Fruit fly (Drosophila melanogaster) whole organism, embryonic: ENCODE results near the gene spo.

Source experiments
- Adf1 ChIP-seq: fragments of 200-800 bp; sonication (Bioruptor generic); IDR thresholded peaks from 2 replicates; pipeline ENCODE4 v1.3.6; 2022; ENCODE audit warnings: missing biosample characterization, missing genetic modification characterization
- B-H2 ChIP-seq: fragments of 200-800 bp; sonication (Bioruptor generic); optimal IDR thresholded peaks from 2 replicates; lab custom pipeline; 2018; ENCODE audit warnings: missing biosample characterization, mild to moderate bottlenecking, missing genetic modification characterization
- CG10267 ChIP-seq: fragments of 200-800 bp; sonication (Bioruptor generic); optimal IDR thresholded peaks from 2 replicates; lab custom pipeline; 2018; ENCODE audit warnings: missing biosample characterization, mild to moderate bottlenecking, missing genetic modification characterization, moderate library complexity
- CG10321 ChIP-seq: fragments of 200-800 bp; sonication (Bioruptor generic); IDR thresholded peaks from 2 replicates; pipeline ENCODE4 v1.3.6; 2022; ENCODE audit warnings: missing biosample characterization, missing genetic modification characterization
- CG14441 ChIP-seq: fragments of 200-800 bp; sonication (Bioruptor generic); IDR thresholded peaks from 2 replicates; pipeline ENCODE4 v1.3.6; 2022; ENCODE audit warnings: missing biosample characterization, missing genetic modification characterization
- CG15696 ChIP-seq: fragments of 200-800 bp; sonication (Bioruptor generic); optimal IDR thresholded peaks from 2 replicates; lab custom pipeline; 2019; ENCODE audit warnings: missing biosample characterization, mild to moderate bottlenecking, missing genetic modification characterization, moderate library complexity
- CG1647 ChIP-seq: fragments of 200-800 bp; sonication (Bioruptor generic); optimal IDR thresholded peaks from 3 replicates; lab custom pipeline; 2016; ENCODE audit warnings: missing biosample characterization, missing genetic modification characterization
- CG17385 ChIP-seq: fragments of 200-800 bp; sonication (Bioruptor generic); optimal IDR thresholded peaks from 3 replicates; lab custom pipeline; 2018; ENCODE audit warnings: missing biosample characterization, mild to moderate bottlenecking, missing genetic modification characterization
- CG2199 ChIP-seq: fragments of 200-800 bp; sonication (Bioruptor generic); IDR thresholded peaks from 3 replicates; pipeline ENCODE4 v1.3.6; 2022; ENCODE audit warnings: missing biosample characterization, missing genetic modification characterization
- CG2678 ChIP-seq: fragments of 200-800 bp; sonication (Bioruptor generic); optimal IDR thresholded peaks from 3 replicates; lab custom pipeline; 2019; ENCODE audit warnings: missing biosample characterization, mild to moderate bottlenecking, missing genetic modification characterization, moderate library complexity
- CG30020 ChIP-seq: fragments of 200-800 bp; optimal IDR thresholded peaks from 2 replicates; lab custom pipeline; 2019; ENCODE audit warnings: missing biosample characterization, mild to moderate bottlenecking, missing genetic modification characterization, moderate library complexity
- CG3838 ChIP-seq: fragments of 200-800 bp; sonication (Bioruptor generic); optimal IDR thresholded peaks from 3 replicates; lab custom pipeline; 2016; ENCODE audit warnings: missing biosample characterization, missing genetic modification characterization
- CG4617 ChIP-seq: fragments of 200-800 bp; sonication (Bioruptor generic); optimal IDR thresholded peaks from 3 replicates; lab custom pipeline; 2016; ENCODE audit warnings: missing biosample characterization, missing genetic modification characterization, borderline replicate concordance
- CG5953 ChIP-seq: fragments of 200-800 bp; sonication (Bioruptor generic); IDR thresholded peaks from 2 replicates; pipeline ENCODE4 v1.3.6; 2022; ENCODE audit warnings: missing biosample characterization, missing genetic modification characterization
- CG6689 ChIP-seq: fragments of 200-800 bp; sonication (Bioruptor generic); IDR thresholded peaks from 2 replicates; pipeline ENCODE4 v1.3.6; 2022; ENCODE audit warnings: missing biosample characterization, missing genetic modification characterization
- CG7271 ChIP-seq: fragments of 200-800 bp; sonication (Bioruptor generic); optimal IDR thresholded peaks from 2 replicates; lab custom pipeline; 2018; ENCODE audit warnings: missing biosample characterization, mild to moderate bottlenecking, missing genetic modification characterization, moderate library complexity
- CG9437 ChIP-seq: fragments of 200-800 bp; sonication (Bioruptor generic); optimal IDR thresholded peaks from 2 replicates; lab custom pipeline; 2018; ENCODE audit warnings: missing biosample characterization, mild to moderate bottlenecking, missing genetic modification characterization
- Dip2 ChIP-seq: fragments of 200-800 bp; sonication (Bioruptor generic); IDR thresholded peaks from 2 replicates; pipeline ENCODE4 v1.3.6; 2022; ENCODE audit warnings: missing biosample characterization, missing genetic modification characterization
- Fer3 ChIP-seq: fragments of 200-800 bp; sonication (Bioruptor generic); optimal IDR thresholded peaks from 2 replicates; lab custom pipeline; 2018; ENCODE audit warnings: missing biosample characterization, mild to moderate bottlenecking, missing genetic modification characterization, moderate library complexity
- Hr3 ChIP-seq: fragments of 200-800 bp; sonication (Bioruptor generic); optimal IDR thresholded peaks from 3 replicates; lab custom pipeline; 2016; ENCODE audit warnings: missing biosample characterization, missing genetic modification characterization
- Hr39 ChIP-seq: fragments of >200 bp; optimal IDR thresholded peaks from 2 replicates; lab custom pipeline; 2017
- Myb ChIP-seq: fragments of 200-800 bp; sonication (Bioruptor generic); optimal IDR thresholded peaks from 2 replicates; lab custom pipeline; 2016; ENCODE audit warnings: missing biosample characterization, missing genetic modification characterization
- Ravus ChIP-seq: fragments of 200-800 bp; sonication (Bioruptor generic); IDR thresholded peaks from 2 replicates; pipeline ENCODE4 v1.3.6; 2022; ENCODE audit warnings: missing biosample characterization, missing genetic modification characterization
- Six4 ChIP-seq: fragments of 200-800 bp; sonication (Bioruptor generic); optimal IDR thresholded peaks from 2 replicates; lab custom pipeline; 2016; ENCODE audit warnings: missing biosample characterization, missing genetic modification characterization
- Sry-δ ChIP-seq: fragments of 200-800 bp; sonication (Bioruptor generic); optimal IDR thresholded peaks from 2 replicates; lab custom pipeline; 2016; ENCODE audit warnings: missing biosample characterization, missing genetic modification characterization
- ab ChIP-seq: fragments of 200-800 bp; sonication (Bioruptor generic); optimal IDR thresholded peaks from 2 replicates; lab custom pipeline; 2016; ENCODE audit warnings: missing biosample characterization, missing genetic modification characterization
- ac ChIP-seq: fragments of 200-800 bp; sonication (Bioruptor generic); optimal IDR thresholded peaks from 3 replicates; lab custom pipeline; 2017; ENCODE audit warnings: missing biosample characterization, mild to moderate bottlenecking, missing genetic modification characterization
- bowl ChIP-seq: fragments of 200-800 bp; sonication (Bioruptor generic); IDR thresholded peaks from 2 replicates; pipeline ENCODE4 v1.3.6; 2022; ENCODE audit warnings: missing biosample characterization, missing genetic modification characterization
- bsh ChIP-seq, 2 experiments: fragments of 200-800 bp; sonication (Bioruptor generic); optimal IDR thresholded peaks; 2 replicates each; lab custom pipeline; 2017 to 2018; ENCODE audit warnings: mild to moderate bottlenecking in 2 of 2, missing biosample characterization in 2 of 2, missing genetic modification characterization in 2 of 2, moderate library complexity in 1 of 2
- cad ChIP-seq: fragments of >200 bp; optimal IDR thresholded peaks from 2 replicates; lab custom pipeline; 2017; ENCODE audit warnings: missing biosample characterization, missing genetic modification characterization
- chinmo ChIP-seq: fragments of 200-800 bp; sonication (Bioruptor generic); IDR thresholded peaks from 4 replicates; pipeline ENCODE4 v1.3.6; 2022; ENCODE audit warnings: missing biosample characterization, missing genetic modification characterization; ENCODE audit not compliant: partially characterized antibody
- chm ChIP-seq: fragments of 200-800 bp; sonication (Bioruptor generic); IDR thresholded peaks from 2 replicates; pipeline ENCODE4 v1.3.6; 2022; ENCODE audit warnings: missing biosample characterization, missing genetic modification characterization
- crc ChIP-seq: fragments of 200-800 bp; sonication (Bioruptor generic); optimal IDR thresholded peaks from 2 replicates; lab custom pipeline; 2016; ENCODE audit warnings: missing biosample characterization, missing genetic modification characterization
- fd64A ChIP-seq: fragments of 200-800 bp; sonication (Bioruptor generic); optimal IDR thresholded peaks from 3 replicates; lab custom pipeline; 2018; ENCODE audit warnings: missing biosample characterization, mild to moderate bottlenecking, missing genetic modification characterization
- fu2 ChIP-seq: fragments of 200-800 bp; sonication (Bioruptor generic); optimal IDR thresholded peaks from 2 replicates; lab custom pipeline; 2016; ENCODE audit warnings: missing biosample characterization, missing genetic modification characterization
- kah ChIP-seq: fragments of 200-800 bp; sonication (Bioruptor generic); optimal IDR thresholded peaks from 2 replicates; lab custom pipeline; 2018; ENCODE audit warnings: missing biosample characterization, mild to moderate bottlenecking, missing genetic modification characterization
- lmd ChIP-seq: fragments of 200-800 bp; sonication (Bioruptor generic); IDR thresholded peaks from 2 replicates; pipeline ENCODE4 v1.3.6; 2022; ENCODE audit warnings: missing biosample characterization, missing genetic modification characterization
- mld ChIP-seq: fragments of 200-800 bp; sonication (Bioruptor generic); IDR thresholded peaks from 3 replicates; pipeline ENCODE4 v1.3.6; 2022; ENCODE audit warnings: missing biosample characterization, missing genetic modification characterization; ENCODE audit not compliant: partially characterized antibody
- oc ChIP-seq: fragments of 200-800 bp; sonication (Bioruptor generic); optimal IDR thresholded peaks from 2 replicates; lab custom pipeline; 2018; ENCODE audit warnings: missing biosample characterization, mild to moderate bottlenecking, missing genetic modification characterization, moderate library complexity
- onecut ChIP-seq: fragments of 200-800 bp; sonication (Bioruptor generic); IDR thresholded peaks from 2 replicates; pipeline ENCODE4 v1.3.6; 2022; ENCODE audit warnings: missing biosample characterization, missing genetic modification characterization
- pan ChIP-seq, 4 experiments: fragments of >200 bp in 3 of 4; fragments of 200-800 bp in 1 of 4; sonication (Bioruptor generic) in 1 of 4; optimal IDR thresholded peaks in 3 of 4; IDR thresholded peaks in 1 of 4; 2 replicates each; pipeline versions ENCODE4 v1.3.6 to Lab custom; 2017 to 2022; ENCODE audit warnings: missing biosample characterization in 2 of 4, missing genetic modification characterization in 2 of 4, mixed read lengths in 1 of 4
- pros ChIP-seq: fragments of 200-800 bp; sonication (Bioruptor generic); optimal IDR thresholded peaks from 3 replicates; lab custom pipeline; 2019; ENCODE audit warnings: missing biosample characterization, mild to moderate bottlenecking, missing genetic modification characterization, moderate library complexity
- ro ChIP-seq: fragments of 200-800 bp; sonication (Bioruptor generic); IDR thresholded peaks from 2 replicates; pipeline ENCODE4 v1.3.6; 2022; ENCODE audit warnings: missing biosample characterization, missing genetic modification characterization
- stc ChIP-seq: fragments of 200-800 bp; sonication (Bioruptor generic); IDR thresholded peaks from 2 replicates; pipeline ENCODE4 v1.3.6; 2022; ENCODE audit warnings: missing biosample characterization, missing genetic modification characterization
- tap ChIP-seq: fragments of 200-800 bp; optimal IDR thresholded peaks from 3 replicates; lab custom pipeline; 2019; ENCODE audit warnings: missing biosample characterization, mild to moderate bottlenecking, missing genetic modification characterization, moderate library complexity
- tio ChIP-seq: fragments of 200-800 bp; sonication (Bioruptor generic); optimal IDR thresholded peaks from 2 replicates; lab custom pipeline; 2017; ENCODE audit warnings: missing biosample characterization, missing genetic modification characterization, inconsistent platforms
- unc-4 ChIP-seq: fragments of 200-800 bp; sonication (Bioruptor generic); IDR thresholded peaks from 2 replicates; pipeline ENCODE4 v1.3.6; 2022; ENCODE audit warnings: missing biosample characterization, missing genetic modification characterization; ENCODE audit not compliant: partially characterized antibody
- vnd ChIP-seq: fragments of 200-800 bp; sonication (Bioruptor generic); IDR thresholded peaks from 3 replicates; pipeline ENCODE4 v1.3.6; 2022; ENCODE audit warnings: missing biosample characterization, missing genetic modification characterization; ENCODE audit not compliant: partially characterized antibody
- zen2 ChIP-seq: fragments of 200-800 bp; sonication (Bioruptor generic); IDR thresholded peaks from 3 replicates; pipeline ENCODE4 v1.3.6; 2022; ENCODE audit warnings: missing biosample characterization, missing genetic modification characterization; ENCODE audit not compliant: partially characterized antibody

The spo gene

DNA sequence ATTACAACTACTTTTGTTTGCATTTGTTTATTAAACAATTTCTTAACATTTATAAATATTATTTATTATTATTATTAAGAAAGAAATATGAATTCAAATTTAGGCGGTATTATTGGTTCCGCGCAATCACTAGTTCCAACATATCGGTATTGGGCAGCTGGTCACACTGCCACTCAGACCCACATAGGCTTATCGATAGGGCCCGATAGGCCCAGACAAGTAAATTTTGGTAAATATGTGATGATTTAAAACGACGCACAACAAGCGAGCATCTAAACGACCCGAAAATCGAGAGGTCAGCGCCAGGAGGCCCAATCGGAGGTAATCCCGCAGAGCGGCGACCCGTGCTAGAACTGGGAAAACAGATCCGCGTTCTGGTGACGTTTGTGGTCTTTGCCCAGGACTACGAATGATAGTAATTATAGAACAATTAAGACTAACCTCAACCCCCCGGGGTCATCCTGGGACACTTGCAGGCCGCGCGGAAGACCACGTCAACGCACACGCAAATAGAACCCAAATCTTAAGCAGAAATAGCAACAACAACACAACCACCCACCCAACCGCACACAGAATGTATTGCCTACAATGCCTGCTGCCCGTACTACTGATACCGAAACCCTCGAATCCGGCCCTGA is 27.2 kb downstream of the spo start, which contains the start of gene bc10 (continued):
- TF ChIP-seq CG5953 (GFP tag; lab: Robert Waterston, UW) (no peak), Six4 (GFP tag; lab: Kevin White, UChicago) (no peak), stc (GFP tag; lab: Robert Waterston, UW) (no peak), zen2 (GFP tag; lab: Robert Waterston, UW) (peak; percentile 54; the same call in 1 of the 3 replicates), ac (GFP tag; lab: Kevin White, UChicago) (no peak), fu2 (GFP tag; lab: Kevin White, UChicago) (no peak), CG14441 (GFP tag; lab: Robert Waterston, UW) (no peak), crc (no peak), Hr39 (no peak), mld (peak; percentile 63; the same call in 2 of the 3 replicates), chm (no peak), ro (GFP tag; lab: Robert Waterston, UW) (no peak), Hr3 (no peak), CG10267 (tag; lab: Kevin White, UChicago) (peak; percentile 10), CG15696 (tag; lab: Kevin White, UChicago) (no peak), chinmo (peak; percentile 47; the same call in 1 of the 4 replicates), Myb (GFP tag; lab: Kevin White, UChicago) (no peak), CG4617 (peak; percentile 75), oc (no peak), CG3838 (GFP tag; lab: Kevin White, UChicago) (no peak), CG30020 (no peak), CG17385 (GFP tag; lab: Kevin White, UChicago) (no peak), ab (GFP tag; lab: Kevin White, UChicago) (no peak), vnd (GFP tag; lab: Robert Waterston, UW) (peak; percentile 76)
- TF ChIP-seq, all 482 proteins: peak for 69

dm6 chr3L:5563309-5564182 is 28.8 kb downstream of the spo start, which contains the start of the genes ScsbetaG and Sras:
Gene ScsbetaG, minus strand, starts transcription at chr3L:5563691.
Gene Sras, plus strand, starts transcription at chr3L:5563774.
- TF ChIP-seq onecut (GFP tag; lab: Robert Waterston, UW) (no peak), CG1647 (GFP tag; lab: Kevin White, UChicago) (no peak), Fer3 (tag; lab: Kevin White, UChicago) (no peak), bsh (GFP tag; optimal IDR thresholded peaks at IDR 0.05; lab: Kevin White, UChicago) (no peak), unc-4 (GFP tag; lab: Robert Waterston, UW) (peak; percentile 51), pan (optimal IDR thresholded peaks at IDR 0.05; lab: Kevin White, UChicago) (no peak), pan (GFP tag; optimal IDR thresholded peaks at IDR 0.05 in 1 of 2, IDR thresholded peaks at IDR 0.05 in 1 of 2) (no peak), CG2678 (tag; lab: Kevin White, UChicago) (no peak), CG7271 (no peak), pros (no peak), cad (GFP tag; lab: Kevin White, UChicago) (no peak), CG9437 (no peak), lmd (no peak), fd64A (GFP tag; lab: Kevin White, UChicago) (no peak), Dip2 (GFP tag; lab: Robert Waterston, UW) (no peak), Adf1 (no peak), tap (tag; lab: Kevin White, UChicago) (no peak), CG5953 (GFP tag; lab: Robert Waterston, UW) (no peak), kah (no peak), CG10321 (GFP tag; lab: Robert Waterston, UW) (no peak), Sry-δ (peak; percentile 4), CG2199 (no peak), bowl (GFP tag; lab: Robert Waterston, UW) (no peak), Ravus (GFP tag; lab: Robert Waterston, UW) (no peak), B-H2 (GFP tag; lab: Kevin White, UChicago) (peak; percentile 11), tio (GFP tag; lab: Kevin White, UChicago) (no peak), CG6689 (no peak)
